In genomic region chrIV:3621805-3622355, ce11 we compare ENCODE assay signal across 5 worm cellular contexts.
A peak's percentile ranks its signal among the peaks of the same experiment; 100 is the strongest.
TF ChIP-seq lines count a peak whose summit lies in the region.

No protein-coding gene starts in this region.

TF ChIP-seq in whole organism, L1 larva, 84 proteins besides CTCF, POLR2A, EP300 and RAD21:
- TF ChIP-seq lin-14 (GFP tag; optimal IDR thresholded peaks at IDR 0.05; lab: Kevin White, UChicago) (peak; percentile 38), nhr-76 (tag; optimal IDR thresholded peaks at IDR 0.05; lab: Kevin White, UChicago) (no peak), hlh-17 (GFP tag; optimal IDR thresholded peaks at IDR 0.05; lab: Kevin White, UChicago; ENCODE audit: borderline replicate concordance) (peak; percentile 64), aly-2 (tag; optimal IDR thresholded peaks at IDR 0.05; lab: Kevin White, UChicago) (no peak), dpl-1 (GFP tag; optimal IDR thresholded peaks at IDR 0.05; lab: Kevin White, UChicago) (no peak)

TF ChIP-seq in whole organism, L4 larva, 104 proteins besides CTCF, POLR2A, EP300 and RAD21:
- TF ChIP-seq ceh-28 (tag; optimal IDR thresholded peaks at IDR 0.05; lab: Kevin White, UChicago) (no peak), zfp-3 (GFP tag; conservative IDR thresholded peaks at IDR 0.05; lab: Robert Waterston, UW) (no peak), daf-12 (tag; optimal IDR thresholded peaks at IDR 0.05; lab: Kevin White, UChicago) (no peak), gei-8 (GFP tag; optimal IDR thresholded peaks at IDR 0.05; lab: Kevin White, UChicago) (no peak), duxl-1 (tag; optimal IDR thresholded peaks at IDR 0.05; lab: Kevin White, UChicago; ENCODE audit: poor library complexity) (no peak), ctbp-1 (GFP tag; IDR thresholded peaks at IDR 0.05; lab: Robert Waterston, UW) (peak; percentile 9; the same call in 1 of the 2 replicates), daf-8 (GFP tag; IDR thresholded peaks at IDR 0.05; lab: Robert Waterston, UW) (no peak), hlh-30 (tag; optimal IDR thresholded peaks at IDR 0.05; lab: Kevin White, UChicago; ENCODE audit: insufficient read depth) (no peak), unc-62 (GFP tag; optimal IDR thresholded peaks at IDR 0.05 in 1 of 2; lab: Kevin White, UChicago) (peak in 1 of 2 experiments; percentile 57), unc-62 (tag; optimal IDR thresholded peaks at IDR 0.05; lab: Kevin White, UChicago) (no peak), aha-1 (tag; lab: Kevin White, UChicago) (peak; percentile 67), egl-43 (GFP tag; IDR thresholded peaks at IDR 0.05; lab: Robert Waterston, UW) (0 out of 2 replicates have a peak, but pooled peaks have one; percentile 23), cey-2 (tag; optimal IDR thresholded peaks at IDR 0.05; lab: Kevin White, UChicago; ENCODE audit: borderline replicate concordance, insufficient read depth) (no peak)

TF ChIP-seq in whole organism, late embryonic, 69 proteins besides CTCF, POLR2A, EP300 and RAD21:
- TF ChIP-seq unc-42 (tag; optimal IDR thresholded peaks at IDR 0.05; lab: Kevin White, UChicago) (peak; percentile 51), unc-3 (GFP tag; conservative IDR thresholded peaks at IDR 0.05; lab: Robert Waterston, UW) (peak; percentile 59; the same call in 1 of the 2 replicates), unc-3 (tag; optimal IDR thresholded peaks at IDR 0.05; lab: Kevin White, UChicago) (peak; percentile 39), ceh-19 (GFP tag; optimal IDR thresholded peaks at IDR 0.05; lab: Kevin White, UChicago) (no peak), ceh-30 (tag; optimal IDR thresholded peaks at IDR 0.05; lab: Kevin White, UChicago) (no peak)

TF ChIP-seq in whole organism, mixed stage, embryonic, 35 proteins besides CTCF, POLR2A, EP300 and RAD21:
- TF ChIP-seq elt-3 (tag; optimal IDR thresholded peaks at IDR 0.05; lab: Kevin White, UChicago) (no peak), mls-2 (tag; optimal IDR thresholded peaks at IDR 0.05; lab: Kevin White, UChicago) (no peak), ceh-83 (GFP tag; optimal IDR thresholded peaks at IDR 0.05; lab: Kevin White, UChicago) (no peak), ces-1 (GFP tag; optimal IDR thresholded peaks at IDR 0.05; lab: Kevin White, UChicago) (peak; percentile 63)
TF ChIP-seq in whole organism, mixed stage, embryonic: peak in this region for 1.

TF ChIP-seq in whole organism, young adult, 124 proteins besides CTCF, POLR2A, EP300 and RAD21:
- TF ChIP-seq madf-6 (GFP tag; IDR thresholded peaks at IDR 0.05; lab: Robert Waterston, UW) = no peak
- no peak for TF ChIP-seq Y79H2A.3 (GFP tag; conservative IDR thresholded peaks at IDR 0.05; lab: Robert Waterston, UW)
- TF ChIP-seq attf-5 (GFP tag; optimal IDR thresholded peaks at IDR 0.05; lab: Kevin White, UChicago) = no peak
- 0 out of 2 replicates have a peak, but pooled peaks have one; percentile 11 for TF ChIP-seq zfh-2 (GFP tag; conservative IDR thresholded peaks at IDR 0.05; lab: Robert Waterston, UW)
